Fruit fly (Drosophila melanogaster) whole organism, embryonic: ENCODE data around the gene CG8312.
A peak's percentile ranks its signal among the peaks of the same experiment; 100 is the strongest.

Experiments used
- Awh ChIP-seq: fragments of 200-800 bp; sonication (Bioruptor generic); IDR thresholded peaks from 2 replicates; pipeline ENCODE4, ENCODE4 v1.3.6; 2022; ENCODE audit warnings: missing biosample characterization, missing genetic modification characterization
- CG1024 ChIP-seq: fragments of 200-800 bp; sonication (Bioruptor generic); IDR thresholded peaks from 2 replicates; pipeline ENCODE4 v1.3.6; 2022; ENCODE audit warnings: missing biosample characterization, missing genetic modification characterization
- CG11093 ChIP-seq: fragments of 200-800 bp; sonication (Bioruptor generic); IDR thresholded peaks from 3 replicates; pipeline ENCODE4 v1.3.6; 2022; ENCODE audit warnings: missing biosample characterization, missing genetic modification characterization
- CG12391 ChIP-seq: fragments of 200-800 bp; sonication (Bioruptor generic); optimal IDR thresholded peaks from 3 replicates; lab custom pipeline; 2018; ENCODE audit warnings: missing biosample characterization, mild to moderate bottlenecking, missing genetic modification characterization, moderate library complexity
- CG14710 ChIP-seq: fragments of 200-800 bp; sonication (Bioruptor generic); optimal IDR thresholded peaks from 3 replicates; lab custom pipeline; 2019; ENCODE audit warnings: missing biosample characterization, mild to moderate bottlenecking, missing genetic modification characterization, moderate library complexity
- CG14860 ChIP-seq: fragments of 200-800 bp; sonication (Bioruptor generic); IDR thresholded peaks from 3 replicates; pipeline ENCODE4 v1.3.6; 2022; ENCODE audit warnings: missing biosample characterization, missing genetic modification characterization; ENCODE audit not compliant: partially characterized antibody
- CG1529 ChIP-seq: fragments of 200-800 bp; sonication (Bioruptor generic); optimal IDR thresholded peaks from 3 replicates; lab custom pipeline; 2018; ENCODE audit warnings: missing biosample characterization, missing genetic modification characterization
- CG17328 ChIP-seq: fragments of 200-800 bp; sonication (Bioruptor generic); IDR thresholded peaks from 2 replicates; pipeline ENCODE4 v1.3.6; 2022; ENCODE audit warnings: missing biosample characterization, missing genetic modification characterization
- CG17568 ChIP-seq: fragments of 200-800 bp; sonication (Bioruptor generic); optimal IDR thresholded peaks from 2 replicates; lab custom pipeline; 2018; ENCODE audit warnings: missing biosample characterization, mild to moderate bottlenecking, missing genetic modification characterization, moderate library complexity
- CG18619 ChIP-seq: fragments of 200-800 bp; sonication (Bioruptor generic); optimal IDR thresholded peaks from 3 replicates; lab custom pipeline; 2017; ENCODE audit warnings: missing biosample characterization, mild to moderate bottlenecking, missing genetic modification characterization
- CG2116 ChIP-seq: fragments of 200-800 bp; sonication (Bioruptor generic); optimal IDR thresholded peaks from 3 replicates; lab custom pipeline; 2018; ENCODE audit warnings: missing biosample characterization, mild to moderate bottlenecking, missing genetic modification characterization
- CG2129 ChIP-seq: fragments of 200-800 bp; sonication (Bioruptor generic); IDR thresholded peaks from 2 replicates; pipeline ENCODE4 v1.3.6; 2022; ENCODE audit warnings: missing biosample characterization, missing genetic modification characterization; ENCODE audit not compliant: partially characterized antibody
- CG2875 ChIP-seq: fragments of 200-800 bp; sonication (Bioruptor generic); optimal IDR thresholded peaks from 2 replicates; lab custom pipeline; 2017; ENCODE audit warnings: missing biosample characterization, mild to moderate bottlenecking, missing genetic modification characterization, missing genetic modification reagents
- CG30431 ChIP-seq: fragments of 200-800 bp; sonication (Bioruptor generic); optimal IDR thresholded peaks from 2 replicates; lab custom pipeline; 2017; ENCODE audit warnings: missing biosample characterization, missing genetic modification characterization
- CG31441 ChIP-seq: fragments of 200-800 bp; sonication (Bioruptor generic); IDR thresholded peaks from 2 replicates; pipeline ENCODE4 v1.3.6; 2022; ENCODE audit warnings: missing biosample characterization, missing genetic modification characterization
- CG42726 ChIP-seq: fragments of 200-800 bp; sonication (Bioruptor generic); IDR thresholded peaks from 2 replicates; pipeline ENCODE4 v1.3.6; 2022; ENCODE audit warnings: missing biosample characterization, missing genetic modification characterization; ENCODE audit not compliant: partially characterized antibody
- CG4854 ChIP-seq: fragments of 200-800 bp; sonication (Bioruptor generic); optimal IDR thresholded peaks from 2 replicates; lab custom pipeline; 2016; ENCODE audit warnings: missing biosample characterization, missing genetic modification characterization, inconsistent platforms
- CG5245 ChIP-seq: fragments of 200-800 bp; sonication (Bioruptor generic); optimal IDR thresholded peaks from 3 replicates; lab custom pipeline; 2016; ENCODE audit warnings: missing biosample characterization, missing genetic modification characterization
- CG6683 ChIP-seq: fragments of 200-800 bp; sonication (Bioruptor generic); optimal IDR thresholded peaks from 2 replicates; lab custom pipeline; 2017; ENCODE audit warnings: missing biosample characterization, mild to moderate bottlenecking, missing genetic modification characterization, missing genetic modification reagents
- CG7839 ChIP-seq: fragments of 200-800 bp; sonication (Bioruptor generic); optimal IDR thresholded peaks from 3 replicates; lab custom pipeline; 2018; ENCODE audit warnings: missing biosample characterization, mild to moderate bottlenecking, missing genetic modification characterization, moderate library complexity
- CG7928 ChIP-seq: fragments of 200-800 bp; sonication (Bioruptor generic); optimal IDR thresholded peaks from 2 replicates; lab custom pipeline; 2017; ENCODE audit warnings: missing biosample characterization, mild to moderate bottlenecking, missing genetic modification characterization
- CG9215 ChIP-seq: fragments of 200-800 bp; sonication (Bioruptor generic); IDR thresholded peaks from 2 replicates; pipeline ENCODE4 v1.3.6; 2022; ENCODE audit warnings: missing biosample characterization, missing genetic modification characterization
- CG9817 ChIP-seq: fragments of 200-800 bp; sonication (Bioruptor generic); optimal IDR thresholded peaks from 2 replicates; lab custom pipeline; 2018; ENCODE audit warnings: missing biosample characterization, mild to moderate bottlenecking, missing genetic modification characterization, moderate library complexity
- CTCF ChIP-seq: fragments of 200-800 bp; sonication (Bioruptor generic); optimal IDR thresholded peaks from 2 replicates; lab custom pipeline; 2017; ENCODE audit warnings: missing biosample characterization, mild to moderate bottlenecking, missing genetic modification characterization, moderate library complexity
- Dad ChIP-seq: fragments of 200-800 bp; sonication (Bioruptor generic); optimal IDR thresholded peaks from 3 replicates; lab custom pipeline; 2016; ENCODE audit warnings: missing biosample characterization, missing genetic modification characterization
- Dip2 ChIP-seq: fragments of 200-800 bp; sonication (Bioruptor generic); IDR thresholded peaks from 2 replicates; pipeline ENCODE4 v1.3.6; 2022; ENCODE audit warnings: missing biosample characterization, missing genetic modification characterization
- Dip3 ChIP-seq: fragments of 200-800 bp; sonication (Bioruptor generic); optimal IDR thresholded peaks from 3 replicates; lab custom pipeline; 2016; ENCODE audit warnings: missing biosample characterization, missing genetic modification characterization
- Dref ChIP-seq: fragments of 200-800 bp; sonication (Bioruptor generic); IDR thresholded peaks from 2 replicates; pipeline ENCODE4 v1.3.6; 2022; ENCODE audit warnings: missing biosample characterization, missing genetic modification characterization
- E2f1 ChIP-seq: fragments of 200-800 bp; sonication (Bioruptor generic); IDR thresholded peaks from 2 replicates; pipeline ENCODE4 v1.3.6; 2022; ENCODE audit warnings: missing biosample characterization, missing genetic modification characterization
- Hey ChIP-seq: fragments of 200-800 bp; sonication (Bioruptor generic); optimal IDR thresholded peaks from 3 replicates; lab custom pipeline; 2018; ENCODE audit warnings: missing biosample characterization, mild to moderate bottlenecking, missing genetic modification characterization
- Hr39 ChIP-seq: fragments of >200 bp; optimal IDR thresholded peaks from 2 replicates; lab custom pipeline; 2017
- Max ChIP-seq: fragments of 200-800 bp; sonication (Bioruptor generic); optimal IDR thresholded peaks from 2 replicates; lab custom pipeline; 2016; ENCODE audit warnings: missing biosample characterization, mild to moderate bottlenecking, missing genetic modification characterization
- br ChIP-seq: fragments of >200 bp; optimal IDR thresholded peaks from 2 replicates; lab custom pipeline; 2017
- crc ChIP-seq: fragments of 200-800 bp; sonication (Bioruptor generic); optimal IDR thresholded peaks from 2 replicates; lab custom pipeline; 2016; ENCODE audit warnings: missing biosample characterization, missing genetic modification characterization
- crp ChIP-seq, 2 experiments: fragments of 200-800 bp; sonication (Bioruptor generic); optimal IDR thresholded peaks; 2 replicates in 1 of 2; 3 replicates in 1 of 2; lab custom pipeline; 2017; ENCODE audit warnings: missing biosample characterization in 2 of 2, missing genetic modification characterization in 2 of 2, mild to moderate bottlenecking in 1 of 2, moderate library complexity in 1 of 2
- da ChIP-seq: fragments of 200-800 bp; sonication (Bioruptor generic); optimal IDR thresholded peaks from 2 replicates; lab custom pipeline; 2016; ENCODE audit warnings: missing biosample characterization, missing genetic modification characterization
- dpn ChIP-seq, 2 experiments: fragments of 200-800 bp; sonication (Bioruptor generic); optimal IDR thresholded peaks; 3 replicates each; lab custom pipeline; 2016; ENCODE audit warnings: missing biosample characterization in 2 of 2, missing genetic modification characterization in 2 of 2
- fu2 ChIP-seq: fragments of 200-800 bp; sonication (Bioruptor generic); optimal IDR thresholded peaks from 2 replicates; lab custom pipeline; 2016; ENCODE audit warnings: missing biosample characterization, missing genetic modification characterization
- jumu ChIP-seq: fragments of 200-800 bp; sonication (Bioruptor generic); optimal IDR thresholded peaks from 3 replicates; lab custom pipeline; 2016; ENCODE audit warnings: missing biosample characterization, missing genetic modification characterization
- kah ChIP-seq: fragments of 200-800 bp; sonication (Bioruptor generic); optimal IDR thresholded peaks from 2 replicates; lab custom pipeline; 2018; ENCODE audit warnings: missing biosample characterization, mild to moderate bottlenecking, missing genetic modification characterization
- mam ChIP-seq: fragments of 200-800 bp; sonication (Bioruptor generic); optimal IDR thresholded peaks from 3 replicates; lab custom pipeline; 2016; ENCODE audit warnings: missing biosample characterization, missing genetic modification characterization
- org-1 ChIP-seq: fragments of 200-800 bp; sonication (Bioruptor generic); optimal IDR thresholded peaks from 2 replicates; lab custom pipeline; 2017; ENCODE audit warnings: missing biosample characterization, missing genetic modification characterization
- pnt ChIP-seq: fragments of 200-800 bp; sonication (Bioruptor generic); optimal IDR thresholded peaks from 3 replicates; lab custom pipeline; 2016; ENCODE audit warnings: missing biosample characterization, missing genetic modification characterization
- prd ChIP-seq, 3 experiments: fragments of >200 bp in 2 of 3; fragments of 200-800 bp in 1 of 3; sonication (Bioruptor generic) in 1 of 3; optimal IDR thresholded peaks in 2 of 3; IDR thresholded peaks in 1 of 3; 2 replicates in 2 of 3; 3 replicates in 1 of 3; pipeline versions ENCODE4 v1.3.6 to Lab custom; 2017 to 2022; ENCODE audit warnings: missing biosample characterization in 1 of 3, missing genetic modification characterization in 1 of 3
- repo ChIP-seq: fragments of 200-800 bp; sonication (Bioruptor generic); optimal IDR thresholded peaks from 2 replicates; lab custom pipeline; 2016; ENCODE audit warnings: missing biosample characterization, missing genetic modification characterization
- sd ChIP-seq: fragments of 200-800 bp; sonication (Bioruptor generic); optimal IDR thresholded peaks from 3 replicates; lab custom pipeline; 2018; ENCODE audit warnings: missing biosample characterization, mild to moderate bottlenecking, missing genetic modification characterization, moderate library complexity
- sens ChIP-seq: fragments of 200-800 bp; sonication (Bioruptor generic); peaks from one replicate; lab custom pipeline; 2016; ENCODE audit warnings: missing biosample characterization, missing genetic modification characterization
- stc ChIP-seq: fragments of 200-800 bp; sonication (Bioruptor generic); IDR thresholded peaks from 2 replicates; pipeline ENCODE4 v1.3.6; 2022; ENCODE audit warnings: missing biosample characterization, missing genetic modification characterization
- sug ChIP-seq: fragments of 200-800 bp; optimal IDR thresholded peaks from 2 replicates; lab custom pipeline; 2019; ENCODE audit warnings: missing biosample characterization, mild to moderate bottlenecking, missing genetic modification characterization, moderate library complexity
- yki ChIP-seq: fragments of >200 bp; optimal IDR thresholded peaks from 3 replicates; lab custom pipeline; 2018
- zen2 ChIP-seq: fragments of 200-800 bp; sonication (Bioruptor generic); IDR thresholded peaks from 3 replicates; pipeline ENCODE4 v1.3.6; 2022; ENCODE audit warnings: missing biosample characterization, missing genetic modification characterization; ENCODE audit not compliant: partially characterized antibody

Gene CG8312

dm6 chr3R:9572929-9573811 lies 17.9 kb upstream of the CG8312 start (continued):
- no peak for TF ChIP-seq CG12391
- TF ChIP-seq CG1024, result no peak
- TF ChIP-seq CG17328, result 0 out of 2 replicates have a peak, but pooled peaks have one; percentile 23
- TF ChIP-seq CG1529 (GFP tag; lab: Kevin White, UChicago), result no peak
- TF ChIP-seq Hr39 (lab: Kevin White, UChicago), result no peak
- TF ChIP-seq CG11093 (GFP tag; lab: Robert Waterston, UW), result no peak
- no peak for TF ChIP-seq crp (GFP tag; optimal IDR thresholded peaks at IDR 0.05; lab: Kevin White, UChicago)
- TF ChIP-seq CG42726 (GFP tag; lab: Robert Waterston, UW), result no peak
- TF ChIP-seq mam, result no peak
- no peak for TF ChIP-seq kah
- no peak for TF ChIP-seq fu2 (GFP tag; lab: Kevin White, UChicago)
- no peak for TF ChIP-seq Dad (GFP tag; lab: Kevin White, UChicago)
- TF ChIP-seq CG5245, result no peak
- TF ChIP-seq CG9817 (tag; lab: Kevin White, UChicago), result no peak
- no peak for TF ChIP-seq CTCF (GFP tag; lab: Kevin White, UChicago)
- no peak for TF ChIP-seq CG2116
- no peak for TF ChIP-seq Dip3
- TF ChIP-seq CG6683 (GFP tag; lab: Kevin White, UChicago), result no peak
- TF ChIP-seq CG9215, result no peak
- TF ChIP-seq E2f1, result no peak
- TF ChIP-seq br (lab: Kevin White, UChicago), result no peak
- no peak for TF ChIP-seq CG4854 (GFP tag; lab: Kevin White, UChicago)
- no peak for TF ChIP-seq zen2 (GFP tag; lab: Robert Waterston, UW)
- TF ChIP-seq CG2875 (GFP tag; lab: Kevin White, UChicago), result no peak
- no peak for TF ChIP-seq crc
- no peak for TF ChIP-seq CG7839
- no peak for TF ChIP-seq jumu (GFP tag; lab: Kevin White, UChicago)
- peak; percentile 50 for TF ChIP-seq sug (tag; lab: Kevin White, UChicago)
- TF ChIP-seq CG14860 (GFP tag; lab: Robert Waterston, UW), result no peak
- TF ChIP-seq sens (GFP tag; lab: Kevin White, UChicago), result no peak
- no peak for TF ChIP-seq da (GFP tag; lab: Kevin White, UChicago)
- no peak for TF ChIP-seq stc (GFP tag; lab: Robert Waterston, UW)
- TF ChIP-seq Dref, result no peak
- TF ChIP-seq Hey (tag; lab: Kevin White, UChicago), result no peak
- no peak for TF ChIP-seq repo
- no peak for TF ChIP-seq CG18619 (GFP tag; lab: Kevin White, UChicago)
- no peak for TF ChIP-seq Awh (GFP tag; lab: Robert Waterston, UW)
- TF ChIP-seq CG2129 (GFP tag; lab: Robert Waterston, UW), result no peak
- no peak for TF ChIP-seq CG17568
- TF ChIP-seq prd (optimal IDR thresholded peaks at IDR 0.05; lab: Kevin White, UChicago), result no peak
- no peak for TF ChIP-seq prd (GFP tag; IDR thresholded peaks at IDR 0.05; lab: Robert Waterston, UW)
- TF ChIP-seq Dip2 (GFP tag; lab: Robert Waterston, UW), result no peak
- TF ChIP-seq dpn (GFP tag; optimal IDR thresholded peaks at IDR 0.05; lab: Kevin White, UChicago), result no peak
- no peak for TF ChIP-seq CG14710 (tag; lab: Kevin White, UChicago)
- TF ChIP-seq pnt (GFP tag; lab: Kevin White, UChicago), result no peak
- TF ChIP-seq sd (tag; lab: Kevin White, UChicago), result peak; percentile 76
- no peak for TF ChIP-seq yki (lab: Kevin White, UChicago)
- TF ChIP-seq Max (GFP tag; lab: Kevin White, UChicago), result no peak
- TF ChIP-seq CG30431 (GFP tag; lab: Kevin White, UChicago), result no peak
- TF ChIP-seq CG31441 (GFP tag; lab: Robert Waterston, UW), result no peak
- no peak for TF ChIP-seq CG7928 (GFP tag; lab: Kevin White, UChicago)
- TF ChIP-seq org-1 (GFP tag; lab: Kevin White, UChicago), result no peak
